Fruit fly (Drosophila melanogaster) whole organism, embryonic: ENCODE data around the gene Gdh.
A peak's percentile ranks its signal among the peaks of the same experiment; 100 is the strongest.

ENCODE experiments used
- B-H1 ChIP-seq: fragments of 200-800 bp; sonication (Bioruptor generic); IDR thresholded peaks from 3 replicates; pipeline ENCODE4 v1.3.6; 2022; ENCODE audit warnings: missing biosample characterization, missing genetic modification characterization
- Bdp1 ChIP-seq: fragments of 200-800 bp; sonication (Bioruptor generic); optimal IDR thresholded peaks from 3 replicates; lab custom pipeline; 2016; ENCODE audit warnings: missing biosample characterization, missing genetic modification characterization
- Bgb ChIP-seq: fragments of 200-800 bp; sonication (Bioruptor generic); IDR thresholded peaks from 2 replicates; pipeline ENCODE4 v1.3.6; 2022; ENCODE audit warnings: missing biosample characterization, missing genetic modification characterization; ENCODE audit not compliant: partially characterized antibody
- Blimp-1 ChIP-seq: fragments of 200-800 bp; sonication (Bioruptor generic); optimal IDR thresholded peaks from 3 replicates; lab custom pipeline; 2018; ENCODE audit warnings: missing biosample characterization, missing genetic modification characterization, mild to moderate bottlenecking, moderate library complexity, missing genetic modification reagents
- CG11696 ChIP-seq: fragments of 200-800 bp; sonication (Bioruptor generic); IDR thresholded peaks from 2 replicates; pipeline ENCODE4 v1.3.6; 2022; ENCODE audit warnings: missing biosample characterization, missing genetic modification characterization
- CG12155 ChIP-seq: fragments of 200-800 bp; sonication (Bioruptor generic); optimal IDR thresholded peaks from 3 replicates; lab custom pipeline; 2016; ENCODE audit warnings: missing biosample characterization, missing genetic modification characterization
- CG12236 ChIP-seq: fragments of 200-800 bp; sonication (Bioruptor generic); optimal IDR thresholded peaks from 2 replicates; lab custom pipeline; 2016; ENCODE audit warnings: missing biosample characterization, missing genetic modification characterization
- CG12299 ChIP-seq: fragments of 200-800 bp; sonication (Bioruptor generic); optimal IDR thresholded peaks from 2 replicates; lab custom pipeline; 2018; ENCODE audit warnings: missing biosample characterization, mild to moderate bottlenecking, missing genetic modification characterization
- CG12942 ChIP-seq: fragments of 200-800 bp; sonication (Bioruptor generic); optimal IDR thresholded peaks from 3 replicates; lab custom pipeline; 2016; ENCODE audit warnings: missing biosample characterization, missing genetic modification characterization
- CG13894 ChIP-seq: fragments of 200-800 bp; sonication (Bioruptor generic); optimal IDR thresholded peaks from 3 replicates; lab custom pipeline; 2018; ENCODE audit warnings: missing biosample characterization, mild to moderate bottlenecking, missing genetic modification characterization, moderate library complexity
- CG14710 ChIP-seq: fragments of 200-800 bp; sonication (Bioruptor generic); optimal IDR thresholded peaks from 3 replicates; lab custom pipeline; 2019; ENCODE audit warnings: missing biosample characterization, mild to moderate bottlenecking, missing genetic modification characterization, moderate library complexity
- CG1603 ChIP-seq: fragments of 200-800 bp; sonication (Bioruptor generic); optimal IDR thresholded peaks from 2 replicates; lab custom pipeline; 2019; ENCODE audit warnings: missing biosample characterization, mild to moderate bottlenecking, missing genetic modification characterization, moderate library complexity
- CG17186 ChIP-seq: fragments of 200-800 bp; sonication (Bioruptor generic); optimal IDR thresholded peaks from 3 replicates; lab custom pipeline; 2017; ENCODE audit warnings: missing biosample characterization, missing genetic modification reagents, missing genetic modification characterization
- CG17912 ChIP-seq: fragments of 200-800 bp; sonication (Bioruptor generic); optimal IDR thresholded peaks from 2 replicates; lab custom pipeline; 2018; ENCODE audit warnings: missing biosample characterization, mild to moderate bottlenecking, missing genetic modification characterization
- CG2678 ChIP-seq: fragments of 200-800 bp; sonication (Bioruptor generic); optimal IDR thresholded peaks from 3 replicates; lab custom pipeline; 2019; ENCODE audit warnings: missing biosample characterization, mild to moderate bottlenecking, missing genetic modification characterization, moderate library complexity
- CG42726 ChIP-seq: fragments of 200-800 bp; sonication (Bioruptor generic); IDR thresholded peaks from 2 replicates; pipeline ENCODE4 v1.3.6; 2022; ENCODE audit warnings: missing biosample characterization, missing genetic modification characterization; ENCODE audit not compliant: partially characterized antibody
- CG4328 ChIP-seq: fragments of 200-800 bp; sonication (Bioruptor generic); optimal IDR thresholded peaks from 3 replicates; lab custom pipeline; 2017; ENCODE audit warnings: missing biosample characterization, missing genetic modification reagents, missing genetic modification characterization
- CG4854 ChIP-seq: fragments of 200-800 bp; sonication (Bioruptor generic); optimal IDR thresholded peaks from 2 replicates; lab custom pipeline; 2016; ENCODE audit warnings: missing biosample characterization, missing genetic modification characterization, inconsistent platforms
- CG5953 ChIP-seq: fragments of 200-800 bp; sonication (Bioruptor generic); IDR thresholded peaks from 2 replicates; pipeline ENCODE4 v1.3.6; 2022; ENCODE audit warnings: missing biosample characterization, missing genetic modification characterization
- CG6654 ChIP-seq: fragments of 200-800 bp; sonication (Bioruptor generic); optimal IDR thresholded peaks from 2 replicates; lab custom pipeline; 2017; ENCODE audit warnings: missing biosample characterization, mild to moderate bottlenecking, missing genetic modification characterization
- CG6689 ChIP-seq: fragments of 200-800 bp; sonication (Bioruptor generic); IDR thresholded peaks from 2 replicates; pipeline ENCODE4 v1.3.6; 2022; ENCODE audit warnings: missing biosample characterization, missing genetic modification characterization
- CG9797 ChIP-seq: fragments of 200-800 bp; sonication (Bioruptor generic); optimal IDR thresholded peaks from 3 replicates; lab custom pipeline; 2018; ENCODE audit warnings: missing biosample characterization, mild to moderate bottlenecking, missing genetic modification characterization
- CoRest ChIP-seq: fragments of 200-800 bp; sonication (Bioruptor generic); optimal IDR thresholded peaks from 3 replicates; lab custom pipeline; 2018; ENCODE audit warnings: missing biosample characterization, mild to moderate bottlenecking, missing genetic modification characterization, moderate library complexity
- Dp ChIP-seq: fragments of 200-800 bp; sonication (Bioruptor generic); optimal IDR thresholded peaks from 2 replicates; lab custom pipeline; 2018; ENCODE audit warnings: missing biosample characterization, mild to moderate bottlenecking, missing genetic modification characterization, moderate library complexity
- HHEX ChIP-seq: fragments of 200-800 bp; sonication (Bioruptor generic); optimal IDR thresholded peaks from 3 replicates; lab custom pipeline; 2017; ENCODE audit warnings: missing biosample characterization, mild to moderate bottlenecking, missing genetic modification characterization, missing genetic modification reagents
- HLH4C ChIP-seq: fragments of 200-800 bp; sonication (Bioruptor generic); IDR thresholded peaks from 3 replicates; pipeline ENCODE4 v1.3.6; 2022; ENCODE audit warnings: missing biosample characterization, missing genetic modification characterization; ENCODE audit not compliant: partially characterized antibody
- Hr39 ChIP-seq: fragments of >200 bp; optimal IDR thresholded peaks from 2 replicates; lab custom pipeline; 2017
- MESR4 ChIP-seq: fragments of 200-800 bp; sonication (Bioruptor generic); optimal IDR thresholded peaks from 2 replicates; lab custom pipeline; 2018; ENCODE audit warnings: missing biosample characterization, mild to moderate bottlenecking, missing genetic modification characterization, moderate library complexity
- Myb ChIP-seq: fragments of 200-800 bp; sonication (Bioruptor generic); optimal IDR thresholded peaks from 2 replicates; lab custom pipeline; 2016; ENCODE audit warnings: missing biosample characterization, missing genetic modification characterization
- Sox100B ChIP-seq: fragments of 200-800 bp; sonication (Bioruptor generic); optimal IDR thresholded peaks from 3 replicates; lab custom pipeline; 2018; ENCODE audit warnings: missing biosample characterization, mild to moderate bottlenecking, missing genetic modification characterization
- YL-1 ChIP-seq: fragments of 200-800 bp; sonication (Bioruptor generic); optimal IDR thresholded peaks from 3 replicates; lab custom pipeline; 2017; ENCODE audit warnings: missing biosample characterization, mild to moderate bottlenecking, missing genetic modification characterization
- ab ChIP-seq: fragments of 200-800 bp; sonication (Bioruptor generic); optimal IDR thresholded peaks from 2 replicates; lab custom pipeline; 2016; ENCODE audit warnings: missing biosample characterization, missing genetic modification characterization
- al ChIP-seq: fragments of 200-800 bp; sonication (Bioruptor generic); IDR thresholded peaks from 2 replicates; pipeline ENCODE4 v1.3.6; 2022; ENCODE audit warnings: missing biosample characterization, missing genetic modification characterization
- aop ChIP-seq: fragments of 200-800 bp; sonication (Bioruptor generic); IDR thresholded peaks from 2 replicates; pipeline ENCODE4 v1.3.6; 2022; ENCODE audit warnings: missing biosample characterization, missing genetic modification characterization
- cad ChIP-seq: fragments of >200 bp; optimal IDR thresholded peaks from 2 replicates; lab custom pipeline; 2017; ENCODE audit warnings: missing biosample characterization, missing genetic modification characterization
- crc ChIP-seq: fragments of 200-800 bp; sonication (Bioruptor generic); optimal IDR thresholded peaks from 2 replicates; lab custom pipeline; 2016; ENCODE audit warnings: missing biosample characterization, missing genetic modification characterization
- dan ChIP-seq: fragments of 200-800 bp; sonication (Bioruptor generic); IDR thresholded peaks from 2 replicates; pipeline ENCODE4 v1.3.6; 2022; ENCODE audit warnings: missing biosample characterization, missing genetic modification characterization
- ewg ChIP-seq: fragments of 200-800 bp; sonication (Bioruptor generic); optimal IDR thresholded peaks from 3 replicates; lab custom pipeline; 2017; ENCODE audit warnings: mild to moderate bottlenecking, missing biosample characterization, missing genetic modification reagents, missing genetic modification characterization
- gcm ChIP-seq: fragments of 200-800 bp; sonication (Bioruptor generic); optimal IDR thresholded peaks from 2 replicates; lab custom pipeline; 2019; ENCODE audit warnings: missing biosample characterization, mild to moderate bottlenecking, missing genetic modification characterization, moderate library complexity
- gfzf ChIP-seq: fragments of 200-800 bp; sonication (Bioruptor generic); optimal IDR thresholded peaks from 2 replicates; lab custom pipeline; 2016; ENCODE audit warnings: missing biosample characterization, mild to moderate bottlenecking, missing genetic modification characterization, moderate library complexity
- gsb-n ChIP-seq: fragments of 200-800 bp; sonication (Bioruptor generic); optimal IDR thresholded peaks from 3 replicates; lab custom pipeline; 2018; ENCODE audit warnings: missing biosample characterization, mild to moderate bottlenecking, missing genetic modification characterization
- ham ChIP-seq: fragments of 200-800 bp; sonication (Bioruptor generic); IDR thresholded peaks from 2 replicates; pipeline ENCODE4 v1.3.6; 2022; ENCODE audit warnings: missing biosample characterization, missing genetic modification characterization
- hbn ChIP-seq: fragments of 200-800 bp; sonication (Bioruptor generic); IDR thresholded peaks from 2 replicates; pipeline ENCODE4 v1.3.6; 2022; ENCODE audit warnings: missing biosample characterization, missing genetic modification characterization; ENCODE audit not compliant: partially characterized antibody
- maf-S ChIP-seq: fragments of 200-800 bp; sonication (Bioruptor generic); optimal IDR thresholded peaks from 2 replicates; lab custom pipeline; 2016; ENCODE audit warnings: missing biosample characterization, missing genetic modification characterization
- nmo ChIP-seq: fragments of 200-800 bp; sonication (Bioruptor generic); optimal IDR thresholded peaks from 2 replicates; lab custom pipeline; 2018; ENCODE audit warnings: missing biosample characterization, mild to moderate bottlenecking, missing genetic modification characterization, moderate library complexity
- otp ChIP-seq: fragments of 200-800 bp; sonication (Bioruptor generic); IDR thresholded peaks from 3 replicates; pipeline ENCODE4, ENCODE4 v1.3.6; 2022; ENCODE audit warnings: missing biosample characterization, missing genetic modification characterization
- sens-2 ChIP-seq: fragments of 200-800 bp; sonication (Bioruptor generic); IDR thresholded peaks from 2 replicates; pipeline ENCODE4 v1.3.6; 2022; ENCODE audit warnings: missing biosample characterization, missing genetic modification characterization
- sr ChIP-seq: fragments of 200-800 bp; sonication (Bioruptor generic); IDR thresholded peaks from 3 replicates; pipeline ENCODE4 v1.3.6; 2022; ENCODE audit warnings: missing biosample characterization, missing genetic modification characterization
- ttk ChIP-seq: fragments of 200-800 bp; sonication (Bioruptor generic); IDR thresholded peaks from 2 replicates; pipeline ENCODE4 v2.1.2; 2022; ENCODE audit warnings: missing biosample characterization, missing genetic modification characterization
- wek ChIP-seq: fragments of 200-800 bp; sonication (Bioruptor generic); optimal IDR thresholded peaks from 3 replicates; lab custom pipeline; 2018; ENCODE audit warnings: missing biosample characterization, mild to moderate bottlenecking, missing genetic modification characterization, moderate library complexity
- zfh2 ChIP-seq: fragments of 200-800 bp; sonication (Bioruptor generic); optimal IDR thresholded peaks from 2 replicates; lab custom pipeline; 2016; ENCODE audit warnings: missing biosample characterization, missing genetic modification characterization

Gdh gene

DNA sequence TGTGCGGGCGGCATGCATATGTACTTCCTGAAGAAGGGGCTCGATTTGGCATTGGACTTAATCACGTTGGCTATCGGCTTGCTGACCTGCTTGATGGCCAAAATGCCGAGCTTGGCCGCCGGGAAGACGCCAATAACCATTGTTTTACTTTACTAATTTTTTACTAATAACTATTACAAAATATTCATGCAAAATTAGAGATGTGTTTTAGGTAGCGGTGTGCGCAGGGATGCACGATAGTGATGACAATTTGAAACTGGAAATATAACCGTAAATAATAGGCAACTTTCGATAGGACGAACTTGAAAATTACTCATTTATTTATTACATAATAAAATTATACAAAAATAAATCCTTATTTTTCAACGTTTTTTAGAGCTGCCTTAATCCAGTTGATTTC, 15.5 kb downstream of the Gdh start, which contains the start of gene CG13601 (continued):
- TF ChIP-seq cad (GFP tag; lab: Kevin White, UChicago) (no peak), CG11696 (no peak), zfh2 (GFP tag; lab: Kevin White, UChicago) (no peak), sr (no peak), ewg (peak; percentile 39), aop (no peak), maf-S (GFP tag; lab: Kevin White, UChicago) (no peak), ttk (GFP tag; lab: Robert Waterston, UW) (peak; percentile 38; the same call in 1 of the 2 replicates), CG17186 (GFP tag; lab: Kevin White, UChicago) (peak; percentile 89), hbn (peak; percentile 82), MESR4 (GFP tag; lab: Kevin White, UChicago) (peak; percentile 81), CG17912 (GFP tag; lab: Kevin White, UChicago) (no peak), nmo (peak; percentile 33), CG4328 (GFP tag; lab: Kevin White, UChicago) (peak; percentile 36), CG12942 (GFP tag; lab: Kevin White, UChicago) (no peak), CG12236 (no peak), sens-2 (GFP tag; lab: Robert Waterston, UW) (no peak), HHEX (GFP tag; lab: Kevin White, UChicago) (no peak), CoRest (peak; percentile 33), CG2678 (tag; lab: Kevin White, UChicago) (no peak), al (GFP tag; lab: Robert Waterston, UW) (0 out of 2 replicates have a peak, but pooled peaks have one; percentile 37)

dm6 chr3R:23924200-23924599, 18.7 kb downstream of the Gdh start, which contains the start of gene Ndc1:
Ndc1 (plus strand) TSS chr3R:23924399.
- no peak for TF ChIP-seq Sox100B (GFP tag; lab: Kevin White, UChicago)
- no peak for TF ChIP-seq CG4854 (GFP tag; lab: Kevin White, UChicago)
- TF ChIP-seq Bdp1 (GFP tag; lab: Kevin White, UChicago): no peak
- peak; percentile 32 for TF ChIP-seq CG14710 (tag; lab: Kevin White, UChicago)
- no peak for TF ChIP-seq B-H1 (GFP tag; lab: Robert Waterston, UW)
- TF ChIP-seq CG6654 (GFP tag; lab: Kevin White, UChicago): no peak
- peak; percentile 76 for TF ChIP-seq Dp
- TF ChIP-seq gfzf (GFP tag; lab: Kevin White, UChicago): peak; percentile 66
- TF ChIP-seq ab (GFP tag; lab: Kevin White, UChicago): no peak
- no peak for TF ChIP-seq CG5953 (GFP tag; lab: Robert Waterston, UW)
- TF ChIP-seq CG9797: peak; percentile 79
- no peak for TF ChIP-seq dan (GFP tag; lab: Robert Waterston, UW)
- no peak for TF ChIP-seq crc
- no peak for TF ChIP-seq gcm (GFP tag; lab: Kevin White, UChicago)
- no peak for TF ChIP-seq otp (GFP tag; lab: Robert Waterston, UW)
- 0 out of 2 replicates have a peak, but pooled peaks have one; percentile 2 for TF ChIP-seq CG42726 (GFP tag; lab: Robert Waterston, UW)
- 0 out of 3 replicates have a peak, but pooled peaks have one; percentile 37 for TF ChIP-seq HLH4C (GFP tag; lab: Robert Waterston, UW)
- TF ChIP-seq ham: no peak
- no peak for TF ChIP-seq YL-1 (GFP tag; lab: Kevin White, UChicago)
- TF ChIP-seq CG13894 (tag; lab: Kevin White, UChicago): no peak
- peak; percentile 95 for TF ChIP-seq wek
- peak; percentile 36; the same call in 1 of the 2 replicates for TF ChIP-seq hbn
- no peak for TF ChIP-seq gsb-n (tag; lab: Kevin White, UChicago)
- no peak for TF ChIP-seq CG12155
- TF ChIP-seq Myb (GFP tag; lab: Kevin White, UChicago): peak; percentile 96
- no peak for TF ChIP-seq maf-S (GFP tag; lab: Kevin White, UChicago)
- TF ChIP-seq Bgb (GFP tag; lab: Robert Waterston, UW): peak; percentile 44; the same call in 1 of the 2 replicates
- no peak for TF ChIP-seq CG6689 (GFP tag; lab: Robert Waterston, UW)
- TF ChIP-seq Hr39 (lab: Kevin White, UChicago): no peak
- peak; percentile 31 for TF ChIP-seq CG1603 (tag; lab: Kevin White, UChicago)
- no peak for TF ChIP-seq Blimp-1
- no peak for TF ChIP-seq CG12299 (tag; lab: Kevin White, UChicago)
